Worm (Caenorhabditis elegans) whole organism, L4 larva: ENCODE results near the gene T23F6.3.
A peak's percentile ranks its signal among the peaks of the same experiment; 100 is the strongest.

Experiments
- F10B5.3 ChIP-seq: sonication (generic microtip); optimal IDR thresholded peaks from 2 replicates; lab custom pipeline; 2016; ENCODE audit warnings: mild to moderate bottlenecking, missing genetic modification characterization, missing compliant biosample characterization
- F49E8.2 ChIP-seq: sonication (generic microtip); optimal IDR thresholded peaks from 2 replicates; lab custom pipeline; 2016; ENCODE audit warnings: missing compliant biosample characterization, mild to moderate bottlenecking, missing genetic modification characterization, borderline replicate concordance
- R02D3.7 ChIP-seq: fragments of 150-350 bp; sonication (generic microtip); optimal IDR thresholded peaks from 3 replicates; lab custom pipeline; 2014; ENCODE audit warnings: missing biosample characterization, missing genetic modification characterization
- T20F7.1 ChIP-seq: fragments of 200-800 bp; sonication (Bioruptor generic); optimal IDR thresholded peaks from 2 replicates; lab custom pipeline; 2018; ENCODE audit warnings: mild to moderate bottlenecking, missing genetic modification characterization, missing compliant biosample characterization
- T26A8.4 ChIP-seq: fragments of 200-800 bp; sonication (Bioruptor generic); IDR thresholded peaks from 2 replicates; pipeline ENCODE4 v1.3.6; 2022; ENCODE audit warnings: missing genetic modification characterization, missing compliant biosample characterization
- Y105C5A.15 ChIP-seq: fragments of 200-800 bp; sonication (Bioruptor generic); IDR thresholded peaks from 2 replicates; pipeline ENCODE4 v1.3.6; 2022; ENCODE audit warnings: missing genetic modification characterization, missing compliant biosample characterization
- Y48G9A.11 ChIP-seq: fragments of 200-800 bp; sonication (Bioruptor generic); IDR thresholded peaks from 2 replicates; pipeline ENCODE4 v1.3.6; 2022; ENCODE audit warnings: missing genetic modification reagents, missing genetic modification characterization, missing compliant biosample characterization
- ZK337.2 ChIP-seq: fragments of 200-800 bp; sonication (Bioruptor generic); IDR thresholded peaks from 2 replicates; pipeline ENCODE4 v1.3.6; 2022; ENCODE audit warnings: missing genetic modification reagents, missing genetic modification characterization, missing compliant biosample characterization
- arid-1 ChIP-seq: fragments of 200-800 bp; sonication (Bioruptor generic); conservative IDR thresholded peaks from 2 replicates; pipeline ENCODE4 v1.3.6; 2022; ENCODE audit warnings: missing genetic modification reagents, missing genetic modification characterization, missing compliant biosample characterization
- ceh-20 ChIP-seq: fragments of 200-800 bp; sonication (Bioruptor generic); IDR thresholded peaks from 2 replicates; pipeline ENCODE4 v1.3.6; 2022; ENCODE audit warnings: missing genetic modification reagents, missing genetic modification characterization, missing compliant biosample characterization
- ceh-44 ChIP-seq: fragments of 200-800 bp; sonication (Bioruptor generic); IDR thresholded peaks from 2 replicates; pipeline ENCODE4 v1.3.6; 2022; ENCODE audit warnings: missing genetic modification reagents, missing genetic modification characterization, missing compliant biosample characterization
- ctbp-1 ChIP-seq: fragments of 200-800 bp; sonication (Bioruptor generic); IDR thresholded peaks from 2 replicates; pipeline ENCODE4 v1.3.6; 2022; ENCODE audit warnings: missing genetic modification reagents, missing genetic modification characterization, missing compliant biosample characterization
- daf-12 ChIP-seq: fragments of 150-350 bp; optimal IDR thresholded peaks from 2 replicates; lab custom pipeline; 2014; ENCODE audit warnings: missing biosample characterization, missing genetic modification reagents, missing genetic modification characterization
- daf-16 ChIP-seq, 3 experiments: sonication (generic microtip); optimal IDR thresholded peaks; 2 replicates each; lab custom pipeline; 2016 to 2017; ENCODE audit warnings: missing genetic modification characterization in 3 of 3, missing genetic modification reagents in 3 of 3, mild to moderate bottlenecking in 2 of 3, missing compliant biosample characterization in 2 of 3, missing biosample characterization in 1 of 3, moderate library complexity in 1 of 3
- dmd-6 ChIP-seq: fragments of 200-800 bp; sonication (Bioruptor generic); IDR thresholded peaks from 2 replicates; pipeline ENCODE4 v1.3.6; 2022; ENCODE audit warnings: missing genetic modification reagents, missing genetic modification characterization, missing compliant biosample characterization
- dpl-1 ChIP-seq: fragments of 150-350 bp; optimal IDR thresholded peaks from 2 replicates; lab custom pipeline; 2014; ENCODE audit warnings: missing biosample characterization, missing genetic modification reagents, missing genetic modification characterization
- egl-43 ChIP-seq: fragments of 200-800 bp; sonication (Bioruptor generic); IDR thresholded peaks from 2 replicates; pipeline ENCODE4 v1.3.6; 2022; ENCODE audit warnings: missing genetic modification reagents, missing genetic modification characterization, missing compliant biosample characterization
- fkh-10 ChIP-seq: fragments of 150-350 bp; optimal IDR thresholded peaks from 2 replicates; lab custom pipeline; 2014; ENCODE audit warnings: missing biosample characterization, missing genetic modification reagents, missing genetic modification characterization
- fos-1 ChIP-seq: fragments of 150-350 bp; optimal IDR thresholded peaks from 2 replicates; lab custom pipeline; 2014; ENCODE audit warnings: missing biosample characterization, missing genetic modification characterization
- hif-1 ChIP-seq, 2 experiments: sonication (generic microtip); optimal IDR thresholded peaks; 2 replicates each; lab custom pipeline; 2016 to 2017; ENCODE audit warnings: missing compliant biosample characterization in 2 of 2, missing genetic modification characterization in 2 of 2, missing genetic modification reagents in 2 of 2, missing genotype in 2 of 2, mild to moderate bottlenecking in 1 of 2
- hlh-11 ChIP-seq: fragments of 200-800 bp; sonication (Bioruptor generic); optimal IDR thresholded peaks from 2 replicates; lab custom pipeline; 2018; ENCODE audit warnings: mild to moderate bottlenecking, missing genetic modification characterization, missing compliant biosample characterization
- hmg-1.1 ChIP-seq: fragments of 200-800 bp; sonication (Bioruptor generic); IDR thresholded peaks from 2 replicates; pipeline ENCODE4 v1.3.6; 2022; ENCODE audit warnings: missing genetic modification reagents, missing genetic modification characterization, missing compliant biosample characterization
- jun-1 ChIP-seq: fragments of 150-350 bp; optimal IDR thresholded peaks from 2 replicates; lab custom pipeline; 2014; ENCODE audit warnings: missing biosample characterization, missing genetic modification reagents, missing genetic modification characterization
- lin-1 ChIP-seq: fragments of 200-800 bp; sonication (Bioruptor generic); IDR thresholded peaks from 2 replicates; pipeline ENCODE4 v1.3.6; 2022; ENCODE audit warnings: missing genetic modification reagents, missing genetic modification characterization, missing compliant biosample characterization
- lin-13 ChIP-seq: fragments of 150-350 bp; optimal IDR thresholded peaks from 2 replicates; lab custom pipeline; 2014; ENCODE audit warnings: missing biosample characterization, missing genetic modification reagents, missing genetic modification characterization
- lin-38 ChIP-seq: fragments of 200-800 bp; sonication (Bioruptor generic); IDR thresholded peaks from 2 replicates; pipeline ENCODE4 v1.3.6; 2022; ENCODE audit warnings: missing genetic modification reagents, missing genetic modification characterization, missing compliant biosample characterization
- lsy-2 ChIP-seq, 2 experiments: fragments of 150-350 bp in 1 of 2; sonication (generic microtip) in 1 of 2; optimal IDR thresholded peaks; 2 replicates each; lab custom pipeline; 2014 to 2017; ENCODE audit warnings: missing biosample characterization in 2 of 2, missing genetic modification characterization in 2 of 2
- mdl-1 ChIP-seq, 2 experiments: fragments of 150-350 bp in 1 of 2; sonication (generic microtip) in 1 of 2; optimal IDR thresholded peaks; 2 replicates each; lab custom pipeline; 2014 to 2017; ENCODE audit warnings: missing biosample characterization in 2 of 2, missing genetic modification characterization in 2 of 2
- mdt-29 ChIP-seq: fragments of 200-800 bp; sonication (Bioruptor generic); IDR thresholded peaks from 2 replicates; pipeline ENCODE4 v1.3.6; 2022; ENCODE audit warnings: missing genetic modification reagents, missing genetic modification characterization, missing compliant biosample characterization
- mep-1 ChIP-seq: fragments of 150-350 bp; sonication (generic microtip); optimal IDR thresholded peaks from 3 replicates; lab custom pipeline; 2014; ENCODE audit warnings: missing biosample characterization, missing genetic modification characterization
- mes-2 ChIP-seq: sonication (generic microtip); optimal IDR thresholded peaks from 2 replicates; lab custom pipeline; 2016; ENCODE audit warnings: missing genotype, mild to moderate bottlenecking, missing genetic modification characterization, missing compliant biosample characterization; ENCODE audit not compliant: poor library complexity, severe bottlenecking
- mxl-3 ChIP-seq: fragments of 200-800 bp; sonication (Bioruptor generic); optimal IDR thresholded peaks from 2 replicates; lab custom pipeline; 2018; ENCODE audit warnings: mild to moderate bottlenecking, missing genetic modification characterization, missing compliant biosample characterization
- nhr-102 ChIP-seq: sonication (generic microtip); optimal IDR thresholded peaks from 2 replicates; lab custom pipeline; 2016; ENCODE audit warnings: mild to moderate bottlenecking, missing genetic modification characterization, moderate library complexity, missing compliant biosample characterization
- nhr-11 ChIP-seq: fragments of 150-350 bp; optimal IDR thresholded peaks from 2 replicates; lab custom pipeline; 2014; ENCODE audit warnings: missing biosample characterization, missing genetic modification characterization
- nhr-28 ChIP-seq: fragments of 150-350 bp; optimal IDR thresholded peaks from 2 replicates; lab custom pipeline; 2014; ENCODE audit warnings: missing biosample characterization, missing genetic modification characterization
- nhr-42 ChIP-seq: fragments of 200-800 bp; sonication (Bioruptor generic); IDR thresholded peaks from 2 replicates; pipeline ENCODE4 v1.3.6; 2022; ENCODE audit warnings: missing genetic modification characterization, missing compliant biosample characterization
- nhr-6 ChIP-seq: fragments of 150-350 bp; optimal IDR thresholded peaks from 2 replicates; lab custom pipeline; 2014; ENCODE audit warnings: missing biosample characterization, missing genetic modification characterization
- nhr-77 ChIP-seq: fragments of 150-350 bp; optimal IDR thresholded peaks from 2 replicates; lab custom pipeline; 2014; ENCODE audit warnings: missing biosample characterization, missing genetic modification characterization
- pqm-1 ChIP-seq: sonication (generic microtip); optimal IDR thresholded peaks from 2 replicates; lab custom pipeline; 2017; ENCODE audit warnings: missing biosample characterization, missing genetic modification characterization
- rbr-2 ChIP-seq: sonication (generic microtip); optimal IDR thresholded peaks from 2 replicates; lab custom pipeline; 2016; ENCODE audit warnings: missing genotype, missing genetic modification characterization, missing compliant biosample characterization
- snpc-1.2 ChIP-seq: fragments of 200-800 bp; sonication (Bioruptor generic); IDR thresholded peaks from 2 replicates; pipeline ENCODE4 v1.3.6; 2022; ENCODE audit warnings: missing genetic modification reagents, missing genetic modification characterization, missing compliant biosample characterization
- spr-1 ChIP-seq: sonication (generic microtip); optimal IDR thresholded peaks from 2 replicates; lab custom pipeline; 2016; ENCODE audit warnings: mild to moderate bottlenecking, missing genetic modification characterization, missing compliant biosample characterization
- spr-3 ChIP-seq: fragments of 200-800 bp; sonication (Bioruptor generic); optimal IDR thresholded peaks from 2 replicates; lab custom pipeline; 2018; ENCODE audit warnings: mild to moderate bottlenecking, missing genetic modification characterization, missing compliant biosample characterization
- tra-1 ChIP-seq: fragments of 200-800 bp; sonication (Bioruptor generic); IDR thresholded peaks from 2 replicates; pipeline ENCODE4 v1.3.6; 2022; ENCODE audit warnings: missing genetic modification reagents, missing genetic modification characterization, missing compliant biosample characterization
- unc-130 ChIP-seq: sonication (generic microtip); optimal IDR thresholded peaks from 2 replicates; lab custom pipeline; 2016; ENCODE audit warnings: missing genetic modification reagents, missing genetic modification characterization, missing compliant biosample characterization
- vab-7 ChIP-seq: fragments of 200-800 bp; sonication (Bioruptor generic); IDR thresholded peaks from 2 replicates; pipeline ENCODE4 v1.3.6; 2022; ENCODE audit warnings: missing genetic modification reagents, missing genetic modification characterization, missing compliant biosample characterization
- zag-1 ChIP-seq: fragments of 150-350 bp; optimal IDR thresholded peaks from 2 replicates; lab custom pipeline; 2014; ENCODE audit warnings: missing biosample characterization, missing genetic modification characterization
- zfp-3 ChIP-seq: fragments of 200-800 bp; sonication (Bioruptor generic); conservative IDR thresholded peaks from 2 replicates; pipeline ENCODE4 v1.3.6; 2022; ENCODE audit warnings: missing genetic modification reagents, missing genetic modification characterization, missing compliant biosample characterization
- zip-11 ChIP-seq: fragments of 200-800 bp; sonication (Bioruptor generic); IDR thresholded peaks from 2 replicates; pipeline ENCODE4 v1.3.6; 2022; ENCODE audit warnings: missing genetic modification characterization, missing compliant biosample characterization

The T23F6.3 gene

DNA sequence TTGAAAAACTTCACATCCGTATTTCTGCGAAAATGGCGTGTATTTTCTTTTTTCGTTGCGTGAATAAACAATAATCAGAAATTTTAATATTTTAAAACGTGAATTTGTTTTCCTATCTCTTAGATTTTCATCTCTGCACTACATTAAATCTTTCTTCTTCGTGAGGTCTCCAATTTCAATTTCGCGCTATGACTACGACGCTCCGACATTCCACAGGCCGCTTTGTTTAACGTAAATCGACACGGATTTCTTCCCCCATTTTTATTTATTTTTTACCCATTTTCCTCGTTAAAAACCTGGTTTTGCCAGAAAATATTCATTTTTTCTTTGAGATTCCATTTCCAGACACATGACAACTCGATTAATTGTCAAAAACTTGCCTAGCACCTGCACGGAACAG is at the start of gene T23F6.3, which contains the start of gene rbd-1:
Gene T23F6.3, minus strand, starts transcription at position 120 of the 400 bp plus-strand sequence.
Gene rbd-1, plus strand, starts transcription at position 346 of the 400 bp plus-strand sequence.
- TF ChIP-seq egl-43 (GFP tag; lab: Robert Waterston, UW) (peak; percentile 38; the same call in 1 of the 2 replicates), pqm-1 (peak; percentile 6), snpc-1.2 (GFP tag; lab: Robert Waterston, UW) (peak; percentile 55; the same call in 1 of the 2 replicates), dmd-6 (GFP tag; lab: Robert Waterston, UW) (peak; percentile 52; the same call in 1 of the 2 replicates), zfp-3 (GFP tag; lab: Robert Waterston, UW) (no peak), nhr-28 (peak; percentile 77), arid-1 (GFP tag; lab: Robert Waterston, UW) (peak; percentile 37; the same call in 1 of the 2 replicates), rbr-2 (tag; lab: Kevin White, UChicago) (peak; percentile 67), fkh-10 (peak; percentile 52), mxl-3 (peak; percentile 34), nhr-102 (peak; percentile 65), jun-1 (peak; percentile 36), mdl-1 (tag; optimal IDR thresholded peaks at IDR 0.05; lab: Kevin White, UChicago) (peak in 1 of 2 experiments; percentile 22), zip-11 (no peak), nhr-77 (tag; lab: Kevin White, UChicago) (peak; percentile 80), unc-130 (GFP tag; lab: Kevin White, UChicago) (peak; percentile 53), ZK337.2 (peak; percentile 55; the same call in 1 of the 2 replicates), ctbp-1 (GFP tag; lab: Robert Waterston, UW) (peak; percentile 51; the same call in 1 of the 2 replicates), Y105C5A.15 (GFP tag; lab: Robert Waterston, UW) (no peak), Y48G9A.11 (GFP tag; lab: Robert Waterston, UW) (peak; percentile 100), F49E8.2 (tag; lab: Kevin White, UChicago) (no peak), mep-1 (peak; percentile 80), fos-1 (tag; lab: Kevin White, UChicago) (no peak), daf-12 (no peak), nhr-42 (peak; percentile 66; the same call in 1 of the 2 replicates), hlh-11 (tag; lab: Kevin White, UChicago) (peak; percentile 66), lsy-2 (tag; optimal IDR thresholded peaks at IDR 0.05; lab: Kevin White, UChicago) (peak; percentile 15 to 92), mes-2 (peak; percentile 97), mdt-29 (GFP tag; lab: Robert Waterston, UW) (no peak), hif-1 (tag; optimal IDR thresholded peaks at IDR 0.05; lab: Kevin White, UChicago) (peak in 1 of 2 experiments; percentile 79), dpl-1 (GFP tag; lab: Kevin White, UChicago) (peak; percentile 99), hmg-1.1 (GFP tag; lab: Robert Waterston, UW) (peak; percentile 75), R02D3.7 (peak; percentile 81), spr-1 (tag; lab: Kevin White, UChicago) (peak; percentile 47), lin-13 (peak; percentile 59), F10B5.3 (no peak), lin-38 (GFP tag; lab: Robert Waterston, UW) (peak; percentile 83), vab-7 (GFP tag; lab: Robert Waterston, UW) (peak; percentile 66), ceh-44 (no peak), nhr-6 (tag; lab: Kevin White, UChicago) (peak; percentile 60), ceh-20 (GFP tag; lab: Robert Waterston, UW) (peak; percentile 49; the same call in 1 of the 2 replicates), tra-1 (GFP tag; lab: Robert Waterston, UW) (peak; percentile 40; the same call in 1 of the 2 replicates), spr-3 (GFP tag; lab: Kevin White, UChicago) (peak; percentile 14), zag-1 (tag; lab: Kevin White, UChicago) (no peak), T26A8.4 (GFP tag; lab: Robert Waterston, UW) (peak; percentile 75), nhr-11 (tag; lab: Kevin White, UChicago) (peak; percentile 65), daf-16 (GFP tag; optimal IDR thresholded peaks at IDR 0.05; lab: Kevin White, UChicago) (peak in 1 of 2 experiments; percentile 4), daf-16 (tag; optimal IDR thresholded peaks at IDR 0.05; lab: Kevin White, UChicago) (peak; percentile 35), lin-1 (GFP tag; lab: Robert Waterston, UW) (peak; percentile 36; the same call in 1 of the 2 replicates), T20F7.1 (GFP tag; lab: Kevin White, UChicago) (peak; percentile 100)
